Worm (Caenorhabditis elegans) whole organism, L1 larva: ENCODE results near the gene F53F4.16.

Source experiments
- aha-1 ChIP-seq: fragments of 150-350 bp; optimal IDR thresholded peaks from 2 replicates; lab custom pipeline; 2014; ENCODE audit warnings: missing biosample characterization, missing genetic modification characterization
- aly-2 ChIP-seq: fragments of 150-350 bp; optimal IDR thresholded peaks from 2 replicates; lab custom pipeline; 2014; ENCODE audit warnings: missing biosample characterization, missing genetic modification characterization
- elt-2 ChIP-seq: sonication (generic microtip); optimal IDR thresholded peaks from 2 replicates; lab custom pipeline; 2016; ENCODE audit warnings: missing genetic modification characterization, mild to moderate bottlenecking, inconsistent platforms, missing compliant biosample characterization, missing genetic modification reagents
- grh-1 ChIP-seq: fragments of 200-800 bp; sonication (Bioruptor generic); IDR thresholded peaks from 2 replicates; pipeline ENCODE4 v1.3.6; 2022; ENCODE audit warnings: missing genetic modification reagents, missing genetic modification characterization, missing compliant biosample characterization
- hlh-17 ChIP-seq: fragments of 200-800 bp; sonication (Bioruptor generic); optimal IDR thresholded peaks from 2 replicates; lab custom pipeline; 2018; ENCODE audit warnings: missing genetic modification characterization, mild to moderate bottlenecking, missing compliant biosample characterization, moderate library complexity, borderline replicate concordance
- lin-13 ChIP-seq: fragments of 150-350 bp; optimal IDR thresholded peaks from 2 replicates; lab custom pipeline; 2014; ENCODE audit warnings: missing biosample characterization, missing genetic modification reagents, missing genetic modification characterization
- mdl-1 ChIP-seq, 2 experiments: fragments of 150-350 bp; optimal IDR thresholded peaks; 2 replicates each; lab custom pipeline; 2014 to 2017; ENCODE audit warnings: missing biosample characterization in 2 of 2, missing genetic modification characterization in 2 of 2, inconsistent platforms in 1 of 2
- mef-2 ChIP-seq: fragments of 150-350 bp; optimal IDR thresholded peaks from 2 replicates; lab custom pipeline; 2014; ENCODE audit warnings: missing biosample characterization, missing genetic modification characterization
- pqm-1 ChIP-seq: sonication (generic microtip); optimal IDR thresholded peaks from 3 replicates; lab custom pipeline; 2017; ENCODE audit warnings: missing biosample characterization, missing genetic modification characterization
- unc-30 ChIP-seq: sonication (generic microtip); optimal IDR thresholded peaks from 2 replicates; lab custom pipeline; 2017; ENCODE audit warnings: missing biosample characterization, missing genetic modification characterization

DNA sequence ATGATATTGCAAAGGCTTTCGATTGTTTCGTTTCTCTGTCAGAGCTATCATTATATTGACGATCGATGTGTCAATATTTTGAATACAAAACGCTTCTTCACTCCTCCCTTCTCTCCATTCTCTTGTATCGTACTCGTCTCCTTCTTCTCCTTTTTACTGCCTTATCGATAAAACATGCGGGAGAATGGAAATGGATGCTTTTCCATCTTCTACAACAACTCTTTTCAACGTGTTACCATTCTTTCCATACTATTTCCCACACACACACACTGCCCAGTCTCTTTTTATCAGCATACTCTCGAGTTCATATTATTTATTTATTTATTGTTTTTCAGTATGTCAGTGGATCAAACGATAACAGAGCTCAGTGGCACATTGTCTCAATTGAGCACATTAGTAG lies 43.0 kb downstream of the F53F4.16 start, which contains the start of gene C50B8.6:
- TF ChIP-seq lin-13 (no peak), unc-30 (tag; lab: Kevin White, UChicago) (no peak), mef-2 (tag; lab: Kevin White, UChicago) (no peak), pqm-1 (no peak), grh-1 (GFP tag; lab: Robert Waterston, UW) (no peak), hlh-17 (GFP tag; lab: Kevin White, UChicago) (no peak), aha-1 (tag; lab: Kevin White, UChicago) (no peak), mdl-1 (tag; optimal IDR thresholded peaks at IDR 0.05; lab: Kevin White, UChicago) (no peak), elt-2 (tag; lab: Kevin White, UChicago) (peak; percentile 39), aly-2 (tag; lab: Kevin White, UChicago) (no peak)
